Worm (Caenorhabditis elegans) whole organism, L4 larva: Measurements from ENCODE around the gene sto-6.
A peak's percentile ranks its signal among the peaks of the same experiment; 100 is the strongest.

Experiments used
- F26F4.8 ChIP-seq: fragments of 200-800 bp; sonication (Bioruptor generic); conservative IDR thresholded peaks from 2 replicates; pipeline ENCODE4 v1.3.6; 2022; ENCODE audit warnings: missing genetic modification characterization, missing compliant biosample characterization
- R02D3.7 ChIP-seq: fragments of 150-350 bp; sonication (generic microtip); optimal IDR thresholded peaks from 3 replicates; lab custom pipeline; 2014; ENCODE audit warnings: missing biosample characterization, missing genetic modification characterization
- T20F7.1 ChIP-seq: fragments of 200-800 bp; sonication (Bioruptor generic); optimal IDR thresholded peaks from 2 replicates; lab custom pipeline; 2018; ENCODE audit warnings: mild to moderate bottlenecking, missing genetic modification characterization, missing compliant biosample characterization
- Y105C5A.15 ChIP-seq: fragments of 200-800 bp; sonication (Bioruptor generic); IDR thresholded peaks from 2 replicates; pipeline ENCODE4 v1.3.6; 2022; ENCODE audit warnings: missing genetic modification characterization, missing compliant biosample characterization
- Y75B8A.6 ChIP-seq: fragments of 200-800 bp; sonication (Bioruptor generic); IDR thresholded peaks from 2 replicates; pipeline ENCODE4 v1.3.6; 2022; ENCODE audit warnings: missing genetic modification reagents, missing genetic modification characterization, missing compliant biosample characterization
- aha-1 ChIP-seq: fragments of 150-350 bp; peaks from one replicate; lab custom pipeline; 2014; ENCODE audit warnings: missing biosample characterization, missing genetic modification characterization
- ceh-20 ChIP-seq: fragments of 200-800 bp; sonication (Bioruptor generic); IDR thresholded peaks from 2 replicates; pipeline ENCODE4 v1.3.6; 2022; ENCODE audit warnings: missing genetic modification reagents, missing genetic modification characterization, missing compliant biosample characterization
- ceh-32 ChIP-seq: sonication (generic microtip); optimal IDR thresholded peaks from 2 replicates; lab custom pipeline; 2016; ENCODE audit warnings: mild to moderate bottlenecking, missing genetic modification characterization, missing compliant biosample characterization; ENCODE audit not compliant: poor library complexity
- ceh-44 ChIP-seq: fragments of 200-800 bp; sonication (Bioruptor generic); IDR thresholded peaks from 2 replicates; pipeline ENCODE4 v1.3.6; 2022; ENCODE audit warnings: missing genetic modification reagents, missing genetic modification characterization, missing compliant biosample characterization
- ces-1 ChIP-seq: fragments of 150-350 bp; sonication (generic microtip); optimal IDR thresholded peaks from 4 replicates; lab custom pipeline; 2014; ENCODE audit warnings: missing biosample characterization, missing genetic modification reagents, missing genetic modification characterization
- cey-2 ChIP-seq: sonication (generic microtip); optimal IDR thresholded peaks from 3 replicates; lab custom pipeline; 2017; ENCODE audit warnings: missing genetic modification characterization, mild to moderate bottlenecking, missing compliant biosample characterization, antibody characterized with exemption, borderline replicate concordance; ENCODE audit not compliant: insufficient read depth
- daf-8 ChIP-seq: fragments of 200-800 bp; sonication (Bioruptor generic); IDR thresholded peaks from 2 replicates; pipeline ENCODE4 v1.3.6; 2022; ENCODE audit warnings: missing genetic modification characterization, missing compliant biosample characterization
- dmd-6 ChIP-seq: fragments of 200-800 bp; sonication (Bioruptor generic); IDR thresholded peaks from 2 replicates; pipeline ENCODE4 v1.3.6; 2022; ENCODE audit warnings: missing genetic modification reagents, missing genetic modification characterization, missing compliant biosample characterization
- dpl-1 ChIP-seq: fragments of 150-350 bp; optimal IDR thresholded peaks from 2 replicates; lab custom pipeline; 2014; ENCODE audit warnings: missing biosample characterization, missing genetic modification reagents, missing genetic modification characterization
- egl-27 ChIP-seq: sonication (generic microtip); optimal IDR thresholded peaks from 3 replicates; lab custom pipeline; 2017; ENCODE audit warnings: missing biosample characterization, missing genetic modification reagents, missing genetic modification characterization
- fkh-10 ChIP-seq: fragments of 150-350 bp; optimal IDR thresholded peaks from 2 replicates; lab custom pipeline; 2014; ENCODE audit warnings: missing biosample characterization, missing genetic modification reagents, missing genetic modification characterization
- gei-8 ChIP-seq: fragments of 200-800 bp; sonication (Bioruptor generic); optimal IDR thresholded peaks from 2 replicates; lab custom pipeline; 2018; ENCODE audit warnings: mild to moderate bottlenecking, missing genetic modification characterization, missing compliant biosample characterization
- hif-1 ChIP-seq, 2 experiments: sonication (generic microtip); optimal IDR thresholded peaks; 2 replicates each; lab custom pipeline; 2016 to 2017; ENCODE audit warnings: missing compliant biosample characterization in 2 of 2, missing genetic modification characterization in 2 of 2, missing genetic modification reagents in 2 of 2, missing genotype in 2 of 2, mild to moderate bottlenecking in 1 of 2
- hlh-11 ChIP-seq: fragments of 200-800 bp; sonication (Bioruptor generic); optimal IDR thresholded peaks from 2 replicates; lab custom pipeline; 2018; ENCODE audit warnings: mild to moderate bottlenecking, missing genetic modification characterization, missing compliant biosample characterization
- hlh-30 ChIP-seq: sonication (generic microtip); optimal IDR thresholded peaks from 2 replicates; lab custom pipeline; 2017; ENCODE audit warnings: antibody characterized with exemption, mild to moderate bottlenecking, missing genetic modification characterization, missing compliant biosample characterization; ENCODE audit not compliant: insufficient read depth
- hmg-1.1 ChIP-seq: fragments of 200-800 bp; sonication (Bioruptor generic); IDR thresholded peaks from 2 replicates; pipeline ENCODE4 v1.3.6; 2022; ENCODE audit warnings: missing genetic modification reagents, missing genetic modification characterization, missing compliant biosample characterization
- lin-1 ChIP-seq: fragments of 200-800 bp; sonication (Bioruptor generic); IDR thresholded peaks from 2 replicates; pipeline ENCODE4 v1.3.6; 2022; ENCODE audit warnings: missing genetic modification reagents, missing genetic modification characterization, missing compliant biosample characterization
- lin-29 ChIP-seq: fragments of 200-800 bp; sonication (Bioruptor generic); IDR thresholded peaks from 2 replicates; pipeline ENCODE4 v1.3.6; 2022; ENCODE audit warnings: missing genetic modification reagents, missing genetic modification characterization, missing compliant biosample characterization
- lsy-2 ChIP-seq, 2 experiments: fragments of 150-350 bp in 1 of 2; sonication (generic microtip) in 1 of 2; optimal IDR thresholded peaks; 2 replicates each; lab custom pipeline; 2014 to 2017; ENCODE audit warnings: missing biosample characterization in 2 of 2, missing genetic modification characterization in 2 of 2
- madf-5 ChIP-seq, 2 experiments: fragments of 200-800 bp; sonication (Bioruptor generic); IDR thresholded peaks; 2 replicates each; pipeline ENCODE4 v1.3.6; 2022; ENCODE audit warnings: missing compliant biosample characterization in 2 of 2, missing genetic modification characterization in 2 of 2
- madf-9 ChIP-seq: fragments of 200-800 bp; sonication (Bioruptor generic); conservative IDR thresholded peaks from 2 replicates; pipeline ENCODE4 v1.3.6; 2022; ENCODE audit warnings: missing genetic modification reagents, missing genetic modification characterization, missing compliant biosample characterization
- mdl-1 ChIP-seq, 2 experiments: fragments of 150-350 bp in 1 of 2; sonication (generic microtip) in 1 of 2; optimal IDR thresholded peaks; 2 replicates each; lab custom pipeline; 2014 to 2017; ENCODE audit warnings: missing biosample characterization in 2 of 2, missing genetic modification characterization in 2 of 2
- mdt-29 ChIP-seq: fragments of 200-800 bp; sonication (Bioruptor generic); IDR thresholded peaks from 2 replicates; pipeline ENCODE4 v1.3.6; 2022; ENCODE audit warnings: missing genetic modification reagents, missing genetic modification characterization, missing compliant biosample characterization
- mes-2 ChIP-seq: sonication (generic microtip); optimal IDR thresholded peaks from 2 replicates; lab custom pipeline; 2016; ENCODE audit warnings: missing genotype, mild to moderate bottlenecking, missing genetic modification characterization, missing compliant biosample characterization; ENCODE audit not compliant: poor library complexity, severe bottlenecking
- mxl-2 ChIP-seq: fragments of 200-800 bp; sonication (Bioruptor generic); conservative IDR thresholded peaks from 2 replicates; pipeline ENCODE4 v1.3.6; 2022; ENCODE audit warnings: missing genetic modification reagents, missing genetic modification characterization, missing compliant biosample characterization
- nhr-10 ChIP-seq: fragments of 150-350 bp; optimal IDR thresholded peaks from 2 replicates; lab custom pipeline; 2014; ENCODE audit warnings: missing biosample characterization, missing genetic modification characterization
- nhr-102 ChIP-seq: sonication (generic microtip); optimal IDR thresholded peaks from 2 replicates; lab custom pipeline; 2016; ENCODE audit warnings: mild to moderate bottlenecking, missing genetic modification characterization, moderate library complexity, missing compliant biosample characterization
- nhr-42 ChIP-seq: fragments of 200-800 bp; sonication (Bioruptor generic); IDR thresholded peaks from 2 replicates; pipeline ENCODE4 v1.3.6; 2022; ENCODE audit warnings: missing genetic modification characterization, missing compliant biosample characterization
- nhr-48 ChIP-seq: sonication (generic microtip); optimal IDR thresholded peaks from 2 replicates; lab custom pipeline; 2016; ENCODE audit warnings: mild to moderate bottlenecking, missing genetic modification characterization, missing compliant biosample characterization
- nhr-6 ChIP-seq: fragments of 150-350 bp; optimal IDR thresholded peaks from 2 replicates; lab custom pipeline; 2014; ENCODE audit warnings: missing biosample characterization, missing genetic modification characterization
- nhr-76 ChIP-seq: fragments of 150-350 bp; optimal IDR thresholded peaks from 2 replicates; lab custom pipeline; 2014; ENCODE audit warnings: missing biosample characterization, missing genetic modification characterization
- pha-4 ChIP-seq, 2 experiments: fragments of 150-350 bp in 1 of 2; fragments of 200-800 bp in 1 of 2; sonication (Bioruptor generic) in 1 of 2; IDR thresholded peaks in 1 of 2; optimal IDR thresholded peaks in 1 of 2; 2 replicates each; pipeline versions ENCODE4 v1.3.6 to Lab custom; 2014 to 2022; ENCODE audit warnings: missing genetic modification characterization in 2 of 2, missing genetic modification reagents in 2 of 2, missing biosample characterization in 1 of 2, missing compliant biosample characterization in 1 of 2
- php-3 ChIP-seq: fragments of 200-800 bp; sonication (Bioruptor generic); IDR thresholded peaks from 2 replicates; pipeline ENCODE4 v1.3.6; 2022; ENCODE audit warnings: missing genetic modification reagents, missing genetic modification characterization, missing compliant biosample characterization
- saeg-2 ChIP-seq: fragments of 200-800 bp; sonication (Bioruptor generic); IDR thresholded peaks from 2 replicates; pipeline ENCODE4 v1.3.6; 2022; ENCODE audit warnings: missing genetic modification reagents, missing genetic modification characterization, missing compliant biosample characterization
- sdz-12 ChIP-seq: fragments of 200-800 bp; sonication (Bioruptor generic); optimal IDR thresholded peaks from 2 replicates; lab custom pipeline; 2018; ENCODE audit warnings: mild to moderate bottlenecking, missing genetic modification characterization, missing compliant biosample characterization
- snpc-1.2 ChIP-seq: fragments of 200-800 bp; sonication (Bioruptor generic); IDR thresholded peaks from 2 replicates; pipeline ENCODE4 v1.3.6; 2022; ENCODE audit warnings: missing genetic modification reagents, missing genetic modification characterization, missing compliant biosample characterization
- unc-130 ChIP-seq: sonication (generic microtip); optimal IDR thresholded peaks from 2 replicates; lab custom pipeline; 2016; ENCODE audit warnings: missing genetic modification reagents, missing genetic modification characterization, missing compliant biosample characterization
- zfp-3 ChIP-seq: fragments of 200-800 bp; sonication (Bioruptor generic); conservative IDR thresholded peaks from 2 replicates; pipeline ENCODE4 v1.3.6; 2022; ENCODE audit warnings: missing genetic modification reagents, missing genetic modification characterization, missing compliant biosample characterization
- zip-2 ChIP-seq: fragments of 150-350 bp; optimal IDR thresholded peaks from 2 replicates; lab custom pipeline; 2014; ENCODE audit warnings: missing biosample characterization, missing genetic modification characterization
- ztf-7 ChIP-seq: fragments of 150-350 bp; optimal IDR thresholded peaks from 2 replicates; lab custom pipeline; 2014; ENCODE audit warnings: missing biosample characterization, missing genetic modification characterization

Gene sto-6

ce11 chrX:11656519-11657006 lies 24.4 kb downstream of the sto-6 start, which contains the start of gene T04F8.2 (continued):
- no peak for TF ChIP-seq unc-130
- no peak for TF ChIP-seq zfp-3 (GFP tag; lab: Robert Waterston, UW)

- no peak for TF ChIP-seq mdt-29 (GFP tag; lab: Robert Waterston, UW)
- no peak for TF ChIP-seq Y75B8A.6
- no peak for TF ChIP-seq ceh-44 (GFP tag; lab: Robert Waterston, UW)
- no peak for TF ChIP-seq R02D3.7
- no peak for TF ChIP-seq cey-2 (tag; lab: Kevin White, UChicago)
- TF ChIP-seq daf-8 (GFP tag; lab: Robert Waterston, UW): no peak
- no peak for TF ChIP-seq nhr-48
- TF ChIP-seq fkh-10 (GFP tag; lab: Kevin White, UChicago): no peak
- no peak for TF ChIP-seq nhr-102 (tag; lab: Kevin White, UChicago)
- TF ChIP-seq, all 104 proteins: peak for 0
Observed at ce11 chrX:11658331-11658730, 26.1 kb downstream of the sto-6 start, which contains the start of gene T04F8.3. T04F8.3 (plus strand) TSS chrX:11658631.

- TF ChIP-seq ces-1 (GFP tag; lab: Kevin White, UChicago) (no peak), lsy-2 (tag; optimal IDR thresholded peaks at IDR 0.05; lab: Kevin White, UChicago) (peak in 1 of 2 experiments; percentile 32), ztf-7 (tag; lab: Kevin White, UChicago) (peak; percentile 71), hmg-1.1 (GFP tag; lab: Robert Waterston, UW) (no peak), nhr-42 (GFP tag; lab: Robert Waterston, UW) (no peak), lin-1 (GFP tag; lab: Robert Waterston, UW) (peak; percentile 75), hlh-11 (tag; lab: Kevin White, UChicago) (peak; percentile 82), unc-130 (no peak), mes-2 (tag; lab: Kevin White, UChicago) (peak; percentile 39), T20F7.1 (GFP tag; lab: Kevin White, UChicago) (peak; percentile 6), gei-8 (no peak), saeg-2 (GFP tag; lab: Robert Waterston, UW) (no peak), fkh-10 (GFP tag; lab: Kevin White, UChicago) (no peak), php-3 (GFP tag; lab: Robert Waterston, UW) (peak; percentile 60), lin-29 (GFP tag; lab: Robert Waterston, UW) (no peak), nhr-10 (peak; percentile 58), mxl-2 (no peak), ceh-32 (tag; lab: Kevin White, UChicago) (no peak), zip-2 (tag; lab: Kevin White, UChicago) (no peak), F26F4.8 (GFP tag; lab: Robert Waterston, UW) (no peak), egl-27 (no peak), nhr-6 (tag; lab: Kevin White, UChicago) (peak; percentile 37), dmd-6 (GFP tag; lab: Robert Waterston, UW) (peak; percentile 95), nhr-102 (tag; lab: Kevin White, UChicago) (peak; percentile 13), dpl-1 (GFP tag; lab: Kevin White, UChicago) (no peak), aha-1 (tag; lab: Kevin White, UChicago) (peak; percentile 32), nhr-76 (tag; lab: Kevin White, UChicago) (no peak), sdz-12 (GFP tag; lab: Kevin White, UChicago) (no peak), snpc-1.2 (GFP tag; lab: Robert Waterston, UW) (no peak), hlh-30 (tag; lab: Kevin White, UChicago) (peak; percentile 16), Y105C5A.15 (no peak), pha-4 (GFP tag; IDR thresholded peaks at IDR 0.05; lab: Robert Waterston, UW) (peak; percentile 29; the same call in 1 of the 2 replicates), pha-4 (tag; optimal IDR thresholded peaks at IDR 0.05; lab: Kevin White, UChicago) (no peak), mdl-1 (tag; optimal IDR thresholded peaks at IDR 0.05; lab: Kevin White, UChicago) (peak in 1 of 2 experiments; percentile 83), madf-9 (GFP tag; lab: Robert Waterston, UW) (no peak), hif-1 (tag; optimal IDR thresholded peaks at IDR 0.05; lab: Kevin White, UChicago) (peak in 1 of 2 experiments; percentile 23), nhr-48 (peak; percentile 84), madf-5 (GFP tag; IDR thresholded peaks at IDR 0.05; lab: Robert Waterston, UW) (no peak), ceh-20 (GFP tag; lab: Robert Waterston, UW) (no peak)
Observed at ce11 chrX:11661625-11662024, 29.4 kb downstream of the sto-6 start, which contains the start of gene sfxn-1.5. sfxn-1.5 (minus strand) TSS chrX:11661660.
